Worm (Caenorhabditis elegans) whole organism, late embryonic: Measurements from ENCODE around the gene T01C3.2.

ENCODE experiments used
- ama-1 ChIP-seq: fragments of 150-350 bp; optimal IDR thresholded peaks from 2 replicates; lab custom pipeline; 2014
- ceh-6 ChIP-seq: fragments of 200-800 bp; sonication (Bioruptor generic); optimal IDR thresholded peaks from 2 replicates; lab custom pipeline; 2018; ENCODE audit warnings: mild to moderate bottlenecking, missing genetic modification characterization, missing compliant biosample characterization
- dve-1 ChIP-seq: sonication (generic microtip); optimal IDR thresholded peaks from 2 replicates; lab custom pipeline; 2017; ENCODE audit warnings: antibody characterized with exemption, mild to moderate bottlenecking, missing genetic modification characterization, missing compliant biosample characterization
- elt-4 ChIP-seq: sonication (generic microtip); optimal IDR thresholded peaks from 2 replicates; lab custom pipeline; 2016; ENCODE audit warnings: missing genetic modification characterization, missing compliant biosample characterization
- fkh-6 ChIP-seq: sonication (generic microtip); optimal IDR thresholded peaks from 2 replicates; lab custom pipeline; 2016; ENCODE audit warnings: missing genetic modification characterization, missing compliant biosample characterization
- hlh-13 ChIP-seq: fragments of 200-800 bp; sonication (Bioruptor generic); optimal IDR thresholded peaks from 2 replicates; lab custom pipeline; 2018; ENCODE audit warnings: mild to moderate bottlenecking, missing genetic modification characterization, missing compliant biosample characterization
- hlh-6 ChIP-seq: sonication (generic microtip); optimal IDR thresholded peaks from 2 replicates; lab custom pipeline; 2016; ENCODE audit warnings: missing genotype, missing genetic modification characterization, missing compliant biosample characterization
- nhr-11 ChIP-seq: fragments of 150-350 bp; optimal IDR thresholded peaks from 2 replicates; lab custom pipeline; 2014; ENCODE audit warnings: missing biosample characterization, missing genetic modification characterization
- pqm-1 ChIP-seq: sonication (generic microtip); optimal IDR thresholded peaks from 2 replicates; lab custom pipeline; 2016; ENCODE audit warnings: missing genetic modification characterization, missing compliant biosample characterization
- sdc-2 ChIP-seq: sonication (generic microtip); optimal IDR thresholded peaks from 2 replicates; lab custom pipeline; 2016; ENCODE audit warnings: missing genotype, missing genetic modification characterization, missing compliant biosample characterization
- sox-2 ChIP-seq: fragments of 200-800 bp; sonication (Bioruptor generic); IDR thresholded peaks from 2 replicates; pipeline ENCODE4 v1.3.6; 2022; ENCODE audit warnings: missing genetic modification reagents, missing genetic modification characterization, missing compliant biosample characterization
- unc-3 ChIP-seq, 2 experiments: fragments of 200-800 bp in 1 of 2; sonication (Bioruptor generic) in 1 of 2; sonication (generic microtip) in 1 of 2; conservative IDR thresholded peaks in 1 of 2; optimal IDR thresholded peaks in 1 of 2; 2 replicates each; pipeline versions ENCODE4 v1.3.6 to Lab custom; 2016 to 2022; ENCODE audit warnings: missing compliant biosample characterization in 2 of 2, missing genetic modification characterization in 2 of 2, missing genetic modification reagents in 1 of 2
- unc-55 ChIP-seq: sonication (generic microtip); optimal IDR thresholded peaks from 2 replicates; lab custom pipeline; 2017; ENCODE audit warnings: missing biosample characterization, missing genetic modification reagents, missing genetic modification characterization
- unc-86 ChIP-seq: sonication (generic microtip); optimal IDR thresholded peaks from 2 replicates; lab custom pipeline; 2016; ENCODE audit warnings: missing genetic modification characterization, missing compliant biosample characterization

DNA sequence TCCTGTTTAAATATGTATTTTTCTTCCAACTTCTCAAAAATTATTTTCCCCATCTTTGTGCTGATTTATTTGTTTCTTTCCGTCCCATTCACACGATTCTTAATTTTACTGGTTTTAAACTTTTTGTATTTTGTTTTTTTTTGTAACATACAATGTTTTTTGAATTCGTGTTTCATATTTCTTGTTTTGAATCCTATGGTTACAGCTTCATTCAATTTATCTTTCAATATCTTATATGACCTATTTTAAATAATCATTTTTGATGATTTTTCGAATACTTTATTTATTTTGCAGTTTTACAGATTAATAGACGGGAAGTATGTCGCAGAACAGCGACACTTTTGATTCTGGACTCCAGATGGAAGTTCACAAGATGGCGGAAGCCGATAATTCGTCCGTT, 13.8 kb downstream of the T01C3.2 start, which contains the start of gene hrde-2:
- TF ChIP-seq unc-3 (GFP tag; conservative IDR thresholded peaks at IDR 0.05; lab: Robert Waterston, UW) (no peak), unc-3 (tag; optimal IDR thresholded peaks at IDR 0.05; lab: Kevin White, UChicago) (no peak), ama-1 (lab: Kevin White, UChicago) (no peak), dve-1 (tag; lab: Kevin White, UChicago) (no peak), nhr-11 (no peak), elt-4 (tag; lab: Kevin White, UChicago) (no peak), hlh-13 (no peak), ceh-6 (GFP tag; lab: Kevin White, UChicago) (no peak), unc-86 (tag; lab: Kevin White, UChicago) (no peak), hlh-6 (tag; lab: Kevin White, UChicago) (no peak), sox-2 (GFP tag; lab: Robert Waterston, UW) (no peak), sdc-2 (tag; lab: Kevin White, UChicago) (no peak), pqm-1 (tag; lab: Kevin White, UChicago) (no peak), unc-55 (GFP tag; lab: Kevin White, UChicago) (no peak), fkh-6 (tag; lab: Kevin White, UChicago) (no peak)
